Worm (Caenorhabditis elegans) whole organism, L4 larva: ENCODE results near the gene snr-5.

Experiments used
- F49E8.2 ChIP-seq: sonication (generic microtip); optimal IDR thresholded peaks from 2 replicates; lab custom pipeline; 2016; ENCODE audit warnings: missing compliant biosample characterization, mild to moderate bottlenecking, missing genetic modification characterization, borderline replicate concordance
- arid-1 ChIP-seq: fragments of 200-800 bp; sonication (Bioruptor generic); conservative IDR thresholded peaks from 2 replicates; pipeline ENCODE4 v1.3.6; 2022; ENCODE audit warnings: missing genetic modification reagents, missing genetic modification characterization, missing compliant biosample characterization
- dmd-8 ChIP-seq: fragments of 200-800 bp; sonication (Bioruptor generic); IDR thresholded peaks from 2 replicates; pipeline ENCODE4 v1.3.6; 2022; ENCODE audit warnings: missing genetic modification characterization, missing compliant biosample characterization
- lin-39 ChIP-seq: fragments of 150-350 bp; optimal IDR thresholded peaks from 2 replicates; lab custom pipeline; 2014; ENCODE audit warnings: missing biosample characterization, missing genetic modification reagents, missing genetic modification characterization
- mep-1 ChIP-seq: fragments of 150-350 bp; sonication (generic microtip); optimal IDR thresholded peaks from 3 replicates; lab custom pipeline; 2014; ENCODE audit warnings: missing biosample characterization, missing genetic modification characterization
- nhr-41 ChIP-seq: fragments of 200-800 bp; sonication (Bioruptor generic); IDR thresholded peaks from 2 replicates; pipeline ENCODE4 v1.3.6; 2022; ENCODE audit warnings: missing genetic modification reagents, missing genetic modification characterization, missing compliant biosample characterization
- pqm-1 ChIP-seq: sonication (generic microtip); optimal IDR thresholded peaks from 2 replicates; lab custom pipeline; 2017; ENCODE audit warnings: missing biosample characterization, missing genetic modification characterization
- saeg-2 ChIP-seq: fragments of 200-800 bp; sonication (Bioruptor generic); IDR thresholded peaks from 2 replicates; pipeline ENCODE4 v1.3.6; 2022; ENCODE audit warnings: missing genetic modification reagents, missing genetic modification characterization, missing compliant biosample characterization
- tra-1 ChIP-seq: fragments of 200-800 bp; sonication (Bioruptor generic); IDR thresholded peaks from 2 replicates; pipeline ENCODE4 v1.3.6; 2022; ENCODE audit warnings: missing genetic modification reagents, missing genetic modification characterization, missing compliant biosample characterization

ce11 chrIII:7865238-7865761, 3.4 kb downstream of the snr-5 start, which contains the start of gene slc-17.3:
- TF ChIP-seq saeg-2 (GFP tag; lab: Robert Waterston, UW) (no peak), pqm-1 (tag; lab: Kevin White, UChicago) (peak; percentile 1), lin-39 (tag; lab: Kevin White, UChicago) (no peak), F49E8.2 (tag; lab: Kevin White, UChicago) (no peak), arid-1 (GFP tag; lab: Robert Waterston, UW) (no peak), tra-1 (no peak), dmd-8 (GFP tag; lab: Robert Waterston, UW) (no peak), nhr-41 (no peak), mep-1 (tag; lab: Kevin White, UChicago) (no peak)
